Fruit fly (Drosophila melanogaster): Measurements from ENCODE around the gene nAChRbeta2.

nAChRbeta2 gene

dm6 chr3R:24514652-24515328 lies at the start of gene nAChRbeta2, which contains the start of gene DZIP1:
nAChRbeta2 (minus strand) TSS chr3R:24515106.
DZIP1 (plus strand) TSS chr3R:24515278.
- no peak for TF ChIP-seq Dll (optimal IDR thresholded peaks at IDR 0.05)
- no peak for TF ChIP-seq EcR (GFP tag; optimal IDR thresholded peaks at IDR 0.05)
- TF ChIP-seq CG8478 (optimal IDR thresholded peaks at IDR 0.05): no peak
- no peak for TF ChIP-seq usp (GFP tag; optimal IDR thresholded peaks at IDR 0.05)

DNA sequence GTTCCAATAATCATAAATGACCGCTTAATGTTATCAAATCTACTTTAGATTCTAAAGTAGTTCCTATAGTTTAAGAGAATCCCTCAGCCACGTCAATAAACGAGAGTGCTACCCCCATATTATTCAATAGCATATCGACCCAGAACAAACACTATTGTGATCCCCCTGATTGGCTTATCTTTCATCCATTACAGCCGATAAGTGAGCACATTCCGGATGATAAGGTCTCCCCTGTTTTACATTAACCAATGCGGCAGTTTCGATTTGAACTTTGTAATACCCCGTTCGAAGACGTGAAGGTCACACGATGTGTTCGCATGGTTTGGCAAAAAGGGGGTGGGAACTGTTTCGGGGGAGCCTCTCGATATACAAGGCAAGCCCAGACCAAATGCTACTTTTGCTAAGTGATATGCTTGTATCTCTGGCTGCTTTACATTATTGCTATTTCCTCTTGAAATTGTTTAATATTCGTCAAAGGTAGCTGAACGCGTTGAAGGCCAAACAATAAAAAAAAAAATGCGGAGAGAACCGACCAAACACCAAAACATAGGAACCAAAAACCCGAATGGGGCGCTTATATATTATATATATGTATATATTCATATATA lies 49.4 kb upstream of the nAChRbeta2 start:
- no peak for TF ChIP-seq EcR (GFP tag; optimal IDR thresholded peaks at IDR 0.05)
- no peak for TF ChIP-seq Dll (optimal IDR thresholded peaks at IDR 0.05)
- no peak for TF ChIP-seq usp (GFP tag; optimal IDR thresholded peaks at IDR 0.05)
- no peak for TF ChIP-seq pan (optimal IDR thresholded peaks at IDR 0.05)

- TF ChIP-seq Dll (optimal IDR thresholded peaks at IDR 0.05) (no peak), usp (GFP tag; optimal IDR thresholded peaks at IDR 0.05) (no peak), pan (optimal IDR thresholded peaks at IDR 0.05) (no peak), CG8478 (optimal IDR thresholded peaks at IDR 0.05) (no peak), EcR (GFP tag; optimal IDR thresholded peaks at IDR 0.05) (no peak), psq (optimal IDR thresholded peaks at IDR 0.05) (no peak)
Measured at dm6 chr3R:24563039-24563825, 48.3 kb upstream of the nAChRbeta2 start.

- TF ChIP-seq EcR (GFP tag; optimal IDR thresholded peaks at IDR 0.05): no peak
- TF ChIP-seq psq (optimal IDR thresholded peaks at IDR 0.05): no peak
- no peak for TF ChIP-seq CG8478 (optimal IDR thresholded peaks at IDR 0.05)
- no peak for TF ChIP-seq pan (optimal IDR thresholded peaks at IDR 0.05)
Measured at dm6 chr3R:24562323-24563025, 47.6 kb upstream of the nAChRbeta2 start.

dm6 chr3R:24557020-24557465 lies 42.1 kb upstream of the nAChRbeta2 start:
- TF ChIP-seq CG8478 (optimal IDR thresholded peaks at IDR 0.05): peak; percentile 28
- TF ChIP-seq psq (optimal IDR thresholded peaks at IDR 0.05): no peak

DNA sequence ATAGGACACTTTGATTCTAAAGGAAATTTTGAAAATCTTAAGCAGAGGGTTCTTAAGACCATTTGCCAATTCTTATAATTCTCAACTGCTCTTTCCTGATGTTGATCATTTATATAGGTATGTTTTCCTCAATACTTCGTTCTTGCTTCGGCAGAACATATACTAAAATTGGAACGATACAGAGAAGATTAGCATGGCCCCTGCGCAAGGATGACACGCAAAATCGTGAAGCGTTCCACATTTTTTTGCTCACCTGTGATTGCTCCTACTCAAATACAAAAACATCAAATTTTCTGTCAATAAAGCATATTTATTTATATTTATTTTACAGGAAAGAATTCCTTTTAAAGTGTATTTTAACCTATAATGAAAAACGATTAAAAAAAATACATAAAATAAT lies 41.6 kb upstream of the nAChRbeta2 start:
- TF ChIP-seq usp (GFP tag; optimal IDR thresholded peaks at IDR 0.05) (no peak), psq (optimal IDR thresholded peaks at IDR 0.05) (no peak), pan (optimal IDR thresholded peaks at IDR 0.05) (no peak), EcR (GFP tag; optimal IDR thresholded peaks at IDR 0.05) (no peak), Dll (optimal IDR thresholded peaks at IDR 0.05) (no peak), CG8478 (optimal IDR thresholded peaks at IDR 0.05) (no peak)

- no peak for TF ChIP-seq psq (optimal IDR thresholded peaks at IDR 0.05)
Measured at dm6 chr3R:24555932-24556331, 41.0 kb upstream of the nAChRbeta2 start.

- TF ChIP-seq usp (GFP tag; optimal IDR thresholded peaks at IDR 0.05): no peak
- TF ChIP-seq psq (optimal IDR thresholded peaks at IDR 0.05): no peak
- no peak for TF ChIP-seq pan (optimal IDR thresholded peaks at IDR 0.05)
- no peak for TF ChIP-seq Dll (optimal IDR thresholded peaks at IDR 0.05)
- TF ChIP-seq CG8478 (optimal IDR thresholded peaks at IDR 0.05): no peak
- no peak for TF ChIP-seq EcR (GFP tag; optimal IDR thresholded peaks at IDR 0.05)
Measured at dm6 chr3R:24555150-24555549, 40.2 kb upstream of the nAChRbeta2 start.

- TF ChIP-seq usp (GFP tag; optimal IDR thresholded peaks at IDR 0.05) (no peak), pan (optimal IDR thresholded peaks at IDR 0.05) (no peak), psq (optimal IDR thresholded peaks at IDR 0.05) (no peak), EcR (GFP tag; optimal IDR thresholded peaks at IDR 0.05) (no peak), CG8478 (optimal IDR thresholded peaks at IDR 0.05) (no peak), Dll (optimal IDR thresholded peaks at IDR 0.05) (no peak)
Measured at dm6 chr3R:24550802-24551391, 36.0 kb upstream of the nAChRbeta2 start.

DNA sequence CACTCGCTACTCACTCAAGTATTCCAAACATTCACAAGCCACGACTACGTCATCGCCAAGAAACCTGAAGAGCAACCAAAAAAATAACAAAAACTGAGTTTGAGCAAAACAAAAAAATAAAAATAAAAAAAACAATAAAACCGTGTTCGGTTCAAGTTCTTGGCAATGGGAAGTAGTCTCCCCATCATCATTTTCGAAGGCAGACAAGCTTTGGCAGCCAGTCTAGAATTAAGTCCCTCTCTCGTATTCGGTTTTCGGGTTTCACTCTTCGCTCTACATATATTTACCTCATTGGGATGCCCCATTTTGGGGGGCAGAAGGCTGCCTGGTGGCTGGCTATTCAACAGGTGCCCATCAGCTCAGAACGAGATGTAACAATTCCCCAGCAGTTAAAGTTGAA lies 34.9 kb upstream of the nAChRbeta2 start:
- TF ChIP-seq EcR (GFP tag; optimal IDR thresholded peaks at IDR 0.05): no peak
- no peak for TF ChIP-seq psq (optimal IDR thresholded peaks at IDR 0.05)
- TF ChIP-seq CG8478 (optimal IDR thresholded peaks at IDR 0.05): no peak

dm6 chr3R:24548832-24549231 lies 33.9 kb upstream of the nAChRbeta2 start:
- TF ChIP-seq EcR (GFP tag; optimal IDR thresholded peaks at IDR 0.05) (no peak), Dll (optimal IDR thresholded peaks at IDR 0.05) (no peak), CG8478 (optimal IDR thresholded peaks at IDR 0.05) (no peak)

DNA sequence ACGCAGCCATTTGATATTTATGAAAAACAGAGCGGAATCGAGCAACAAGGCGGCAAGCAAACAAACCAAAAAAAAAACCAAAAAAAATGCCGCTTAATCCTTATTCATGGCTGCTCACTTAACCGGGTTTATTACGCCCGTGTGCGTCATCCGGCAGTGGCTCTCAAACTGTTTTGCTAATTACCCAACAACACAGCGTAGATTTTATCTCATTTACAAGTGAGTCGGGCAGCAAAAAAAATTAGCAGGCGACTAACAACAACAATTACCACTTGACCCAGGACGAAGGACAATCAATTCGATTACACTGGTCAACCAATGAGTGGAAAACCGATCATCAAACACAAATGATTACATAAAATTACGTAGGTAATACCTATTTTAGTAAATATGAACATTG lies 33.3 kb upstream of the nAChRbeta2 start:
- TF ChIP-seq CG8478 (optimal IDR thresholded peaks at IDR 0.05) (no peak), pan (optimal IDR thresholded peaks at IDR 0.05) (no peak), psq (optimal IDR thresholded peaks at IDR 0.05) (no peak), Dll (optimal IDR thresholded peaks at IDR 0.05) (no peak), usp (GFP tag; optimal IDR thresholded peaks at IDR 0.05) (no peak), EcR (GFP tag; optimal IDR thresholded peaks at IDR 0.05) (no peak)

All from whole organism.